Worm (Caenorhabditis elegans) whole organism, L3 larva: ENCODE results near the gene natb-1.
A peak's percentile ranks its signal among the peaks of the same experiment; 100 is the strongest.

Experiments used
- ama-1 ChIP-seq: fragments of 150-350 bp; optimal IDR thresholded peaks from 2 replicates; lab custom pipeline; 2018
- ceh-28 ChIP-seq: fragments of 150-350 bp; optimal IDR thresholded peaks from 2 replicates; lab custom pipeline; 2014; ENCODE audit warnings: missing biosample characterization, missing genetic modification reagents, missing genetic modification characterization
- ceh-9 ChIP-seq: sonication (generic microtip); optimal IDR thresholded peaks from 2 replicates; lab custom pipeline; 2018; ENCODE audit warnings: missing biosample characterization, missing genetic modification characterization
- fkh-2 ChIP-seq: fragments of 150-350 bp; optimal IDR thresholded peaks from 2 replicates; lab custom pipeline; 2014; ENCODE audit warnings: missing biosample characterization, missing genetic modification reagents, missing genetic modification characterization
- nhr-28 ChIP-seq: fragments of 150-350 bp; optimal IDR thresholded peaks from 2 replicates; lab custom pipeline; 2014; ENCODE audit warnings: missing biosample characterization, missing genetic modification characterization
- skn-1 ChIP-seq: fragments of 150-350 bp; optimal IDR thresholded peaks from 2 replicates; lab custom pipeline; 2014; ENCODE audit warnings: missing biosample characterization, missing genetic modification characterization

DNA sequence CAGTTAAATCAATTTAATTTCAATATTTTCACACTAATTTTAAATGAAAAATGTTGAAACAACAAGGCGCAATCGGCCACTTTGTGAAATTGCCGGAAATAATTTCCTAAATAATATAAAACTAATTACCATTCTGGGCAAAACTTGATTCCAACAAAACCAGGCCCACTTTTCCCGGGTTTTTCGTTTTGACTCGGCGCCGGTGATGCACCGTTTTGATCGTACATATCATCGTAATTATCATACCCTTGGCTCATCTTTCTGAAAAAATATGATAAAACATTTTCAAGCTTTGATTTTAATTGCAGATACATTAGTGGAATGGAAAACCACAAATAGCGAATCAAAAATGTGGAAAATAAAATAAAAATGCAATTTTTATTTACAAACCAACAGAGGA, 28.8 kb upstream of the natb-1 start, which contains the start of gene rpb-9:
- TF ChIP-seq skn-1 (tag; lab: Kevin White, UChicago) (no peak), fkh-2 (tag; lab: Kevin White, UChicago) (no peak), ceh-28 (tag; lab: Kevin White, UChicago) (no peak), nhr-28 (tag; lab: Kevin White, UChicago) (no peak), ama-1 (peak; percentile 26), ceh-9 (tag; lab: Kevin White, UChicago) (no peak)
